Worm (Caenorhabditis elegans) whole organism, midembryonic: ENCODE results near the gene uggt-1.

Experiments
- T22C8.4 ChIP-seq: fragments of 200-800 bp; sonication (Bioruptor generic); IDR thresholded peaks from 2 replicates; pipeline ENCODE4 v1.3.6; 2022; ENCODE audit warnings: missing genetic modification characterization, missing compliant biosample characterization
- cog-1 ChIP-seq: sonication (generic microtip); optimal IDR thresholded peaks from 2 replicates; lab custom pipeline; 2016; ENCODE audit warnings: missing genetic modification characterization, missing compliant biosample characterization
- flt-1 ChIP-seq: fragments of 200-800 bp; sonication (Bioruptor generic); IDR thresholded peaks from 2 replicates; pipeline ENCODE4 v1.3.6; 2022; ENCODE audit warnings: missing genetic modification characterization, missing compliant biosample characterization
- klf-2 ChIP-seq: fragments of 200-800 bp; sonication (Bioruptor generic); conservative IDR thresholded peaks from 2 replicates; pipeline ENCODE4 v1.3.6; 2022; ENCODE audit warnings: missing genetic modification reagents, missing genetic modification characterization, missing compliant biosample characterization
- med-1 ChIP-seq: sonication (generic microtip); optimal IDR thresholded peaks from 2 replicates; lab custom pipeline; 2017; ENCODE audit warnings: missing genetic modification characterization, mild to moderate bottlenecking, missing compliant biosample characterization, antibody characterized with exemption, missing genetic modification reagents; ENCODE audit not compliant: insufficient read depth
- ref-1 ChIP-seq: fragments of 200-800 bp; sonication (Bioruptor generic); conservative IDR thresholded peaks from 2 replicates; pipeline ENCODE4 v1.3.6; 2022; ENCODE audit warnings: missing genetic modification reagents, missing genetic modification characterization, missing compliant biosample characterization
- tab-1 ChIP-seq: fragments of 200-800 bp; sonication (Bioruptor generic); IDR thresholded peaks from 2 replicates; pipeline ENCODE4 v1.3.6; 2022; ENCODE audit warnings: missing genetic modification characterization, missing compliant biosample characterization
- ztf-23 ChIP-seq: fragments of 200-800 bp; sonication (Bioruptor generic); IDR thresholded peaks from 2 replicates; pipeline ENCODE4 v1.3.6; 2022; ENCODE audit warnings: missing genetic modification reagents, missing genetic modification characterization, missing compliant biosample characterization
- ztf-29 ChIP-seq: fragments of 200-800 bp; sonication (Bioruptor generic); IDR thresholded peaks from 2 replicates; pipeline ENCODE4 v1.3.6; 2022; ENCODE audit warnings: missing genetic modification reagents, missing genetic modification characterization, missing compliant biosample characterization

uggt-1 gene

ce11 chrX:7502807-7503206, 2.0 kb upstream of the uggt-1 start, which contains the start of gene F48E3.6:
Gene F48E3.6, minus strand, starts transcription at chrX:7502907.
- TF ChIP-seq cog-1 (no peak), ref-1 (GFP tag; lab: Robert Waterston, UW) (no peak), med-1 (GFP tag; lab: Kevin White, UChicago) (no peak), ztf-23 (no peak), ztf-29 (GFP tag; lab: Robert Waterston, UW) (no peak), T22C8.4 (GFP tag; lab: Robert Waterston, UW) (no peak), tab-1 (no peak), klf-2 (GFP tag; lab: Robert Waterston, UW) (no peak), flt-1 (GFP tag; lab: Robert Waterston, UW) (no peak)

DNA sequence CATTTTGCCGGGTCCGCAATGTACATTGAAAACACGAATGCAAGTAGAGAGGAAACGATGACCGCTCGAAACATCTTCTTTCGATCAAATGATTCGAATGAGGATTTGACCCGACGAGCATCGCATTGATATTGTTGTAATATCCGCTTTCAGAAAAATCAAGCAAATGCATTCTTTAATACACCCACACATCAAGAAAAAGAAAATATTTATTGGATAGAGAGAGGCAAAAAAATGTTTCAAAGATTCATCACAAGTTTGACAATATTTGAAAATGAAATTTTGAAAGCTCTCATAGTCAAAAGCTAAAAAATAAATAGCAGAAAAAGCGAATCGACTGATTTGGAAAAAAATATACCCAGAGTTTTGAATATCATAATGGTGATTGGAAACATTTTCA, 5.3 kb downstream of the uggt-1 start, which contains the start of gene try-14:
try-14 (minus strand) TSS at position 101 of the 400 bp plus-strand sequence.
- TF ChIP-seq ztf-29 (GFP tag; lab: Robert Waterston, UW), result no peak
- no peak for TF ChIP-seq med-1 (GFP tag; lab: Kevin White, UChicago)
- no peak for TF ChIP-seq ref-1 (GFP tag; lab: Robert Waterston, UW)
- TF ChIP-seq flt-1 (GFP tag; lab: Robert Waterston, UW), result no peak
- no peak for TF ChIP-seq tab-1
- no peak for TF ChIP-seq T22C8.4 (GFP tag; lab: Robert Waterston, UW)
- no peak for TF ChIP-seq cog-1
- TF ChIP-seq ztf-23, result no peak
- TF ChIP-seq klf-2 (GFP tag; lab: Robert Waterston, UW), result no peak

- TF ChIP-seq T22C8.4 (GFP tag; lab: Robert Waterston, UW), result no peak
- TF ChIP-seq cog-1, result no peak
- no peak for TF ChIP-seq med-1 (GFP tag; lab: Kevin White, UChicago)
- no peak for TF ChIP-seq ref-1 (GFP tag; lab: Robert Waterston, UW)
- TF ChIP-seq ztf-29 (GFP tag; lab: Robert Waterston, UW), result no peak
- no peak for TF ChIP-seq klf-2 (GFP tag; lab: Robert Waterston, UW)
- TF ChIP-seq tab-1, result no peak
- TF ChIP-seq flt-1 (GFP tag; lab: Robert Waterston, UW), result no peak
- TF ChIP-seq ztf-23, result no peak
These were observed 7.8 kb downstream of the uggt-1 start, which contains the start of gene F48E3.2 for ce11 chrX:7493020-7493419. Gene F48E3.2, minus strand, starts transcription at chrX:7493120.

DNA sequence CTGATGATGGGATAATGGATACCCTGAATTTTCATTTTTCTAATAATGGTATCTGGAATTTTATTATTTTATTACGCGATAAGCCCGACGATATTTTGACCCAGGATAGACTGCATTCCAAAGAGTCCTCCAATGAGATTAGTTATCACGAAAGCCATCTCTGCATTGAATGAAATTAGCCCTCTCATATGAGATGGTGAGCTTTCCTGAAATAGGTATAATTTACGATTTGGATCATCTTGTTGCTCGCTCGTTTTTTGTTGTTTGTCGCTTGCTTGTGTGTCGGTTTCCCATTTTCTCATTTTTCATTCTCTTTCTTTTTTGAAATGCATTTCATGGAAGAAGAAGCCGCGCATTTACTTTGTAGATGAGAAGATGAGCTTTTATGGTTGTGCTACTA, 9.3 kb downstream of the uggt-1 start:
- TF ChIP-seq med-1 (GFP tag; lab: Kevin White, UChicago) (no peak), tab-1 (no peak), cog-1 (no peak), ztf-23 (no peak), T22C8.4 (GFP tag; lab: Robert Waterston, UW) (no peak), ztf-29 (GFP tag; lab: Robert Waterston, UW) (no peak), ref-1 (GFP tag; lab: Robert Waterston, UW) (no peak), klf-2 (GFP tag; lab: Robert Waterston, UW) (no peak), flt-1 (GFP tag; lab: Robert Waterston, UW) (no peak)

DNA sequence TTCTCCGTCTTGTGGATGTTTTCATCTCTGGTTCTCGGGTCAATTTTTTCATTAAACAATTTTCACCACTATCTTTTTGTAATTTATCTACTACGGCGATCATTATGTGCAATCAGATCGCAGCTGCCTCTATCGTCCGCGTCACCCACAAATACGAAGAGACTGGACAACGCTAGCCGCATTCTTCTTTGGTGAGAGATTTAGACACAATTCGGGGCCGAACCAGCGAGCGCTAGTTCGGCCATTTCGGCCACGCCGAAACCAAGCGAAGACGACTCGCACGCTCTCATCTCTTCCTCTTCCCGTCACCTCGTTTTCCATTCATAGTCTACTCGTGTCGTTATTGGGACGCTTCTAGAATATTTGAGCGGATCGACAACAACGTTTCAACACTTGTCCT, 15.0 kb downstream of the uggt-1 start, which contains the start of gene gly-12:
gly-12 (plus strand) TSS at position 117 of the 400 bp plus-strand sequence.
- TF ChIP-seq ztf-29 (GFP tag; lab: Robert Waterston, UW), result no peak
- no peak for TF ChIP-seq tab-1
- TF ChIP-seq T22C8.4 (GFP tag; lab: Robert Waterston, UW), result no peak
- no peak for TF ChIP-seq flt-1 (GFP tag; lab: Robert Waterston, UW)
- TF ChIP-seq med-1 (GFP tag; lab: Kevin White, UChicago), result no peak
- no peak for TF ChIP-seq ref-1 (GFP tag; lab: Robert Waterston, UW)
- no peak for TF ChIP-seq klf-2 (GFP tag; lab: Robert Waterston, UW)
- TF ChIP-seq cog-1, result no peak
- no peak for TF ChIP-seq ztf-23

- TF ChIP-seq ref-1 (GFP tag; lab: Robert Waterston, UW) (no peak), tab-1 (no peak), cog-1 (no peak), T22C8.4 (GFP tag; lab: Robert Waterston, UW) (no peak), klf-2 (GFP tag; lab: Robert Waterston, UW) (no peak), med-1 (GFP tag; lab: Kevin White, UChicago) (no peak), ztf-23 (no peak), ztf-29 (GFP tag; lab: Robert Waterston, UW) (no peak), flt-1 (GFP tag; lab: Robert Waterston, UW) (no peak)
These were observed 20.0 kb downstream of the uggt-1 start, which contains the start of gene F48E3.9 for ce11 chrX:7480756-7481155. Gene F48E3.9, plus strand, starts transcription at chrX:7481056.

ce11 chrX:7478948-7479347, 21.8 kb downstream of the uggt-1 start, which contains the start of gene mek-1:
Gene mek-1, plus strand, starts transcription at chrX:7479248.
- no peak for TF ChIP-seq flt-1 (GFP tag; lab: Robert Waterston, UW)
- TF ChIP-seq tab-1, result no peak
- TF ChIP-seq ztf-23, result no peak
- TF ChIP-seq cog-1, result no peak
- no peak for TF ChIP-seq T22C8.4 (GFP tag; lab: Robert Waterston, UW)
- TF ChIP-seq ztf-29 (GFP tag; lab: Robert Waterston, UW), result no peak
- no peak for TF ChIP-seq klf-2 (GFP tag; lab: Robert Waterston, UW)
- no peak for TF ChIP-seq ref-1 (GFP tag; lab: Robert Waterston, UW)
- TF ChIP-seq med-1 (GFP tag; lab: Kevin White, UChicago), result no peak

- TF ChIP-seq klf-2 (GFP tag; lab: Robert Waterston, UW), result no peak
- TF ChIP-seq ztf-29 (GFP tag; lab: Robert Waterston, UW), result no peak
- TF ChIP-seq ref-1 (GFP tag; lab: Robert Waterston, UW), result no peak
- no peak for TF ChIP-seq T22C8.4 (GFP tag; lab: Robert Waterston, UW)
- TF ChIP-seq flt-1 (GFP tag; lab: Robert Waterston, UW), result no peak
- no peak for TF ChIP-seq tab-1
- no peak for TF ChIP-seq med-1 (GFP tag; lab: Kevin White, UChicago)
- TF ChIP-seq ztf-23, result no peak
- TF ChIP-seq cog-1, result no peak
These were observed 22.3 kb downstream of the uggt-1 start for ce11 chrX:7478476-7478875.

- TF ChIP-seq klf-2 (GFP tag; lab: Robert Waterston, UW), result no peak
- TF ChIP-seq ref-1 (GFP tag; lab: Robert Waterston, UW), result no peak
- 0 out of 2 replicates have a peak, but pooled peaks have one; percentile 16 for TF ChIP-seq ztf-23
These were observed 25.8 kb downstream of the uggt-1 start, which contains the start of gene coh-1 for ce11 chrX:7474968-7475433. Gene coh-1, minus strand, starts transcription at chrX:7475018.
